Worm (Caenorhabditis elegans) whole organism, late embryonic: ENCODE results near the gene F10C2.5.

Experiments
- C08G9.2 ChIP-seq: sonication (generic microtip); optimal IDR thresholded peaks from 2 replicates; lab custom pipeline; 2016; ENCODE audit warnings: mild to moderate bottlenecking, missing genetic modification characterization, moderate library complexity, missing compliant biosample characterization
- C38D4.7 ChIP-seq: fragments of 200-800 bp; sonication (Bioruptor generic); optimal IDR thresholded peaks from 2 replicates; lab custom pipeline; 2018; ENCODE audit warnings: mild to moderate bottlenecking, missing genetic modification characterization, moderate library complexity, missing compliant biosample characterization
- F13H6.1 ChIP-seq: sonication (generic microtip); optimal IDR thresholded peaks from 2 replicates; lab custom pipeline; 2016; ENCODE audit warnings: missing genetic modification characterization, missing compliant biosample characterization
- K02D7.2 ChIP-seq: sonication (generic microtip); optimal IDR thresholded peaks from 2 replicates; lab custom pipeline; 2017; ENCODE audit warnings: mild to moderate bottlenecking, missing genetic modification characterization, missing compliant biosample characterization
- ahr-1 ChIP-seq: sonication (generic microtip); optimal IDR thresholded peaks from 2 replicates; lab custom pipeline; 2016; ENCODE audit warnings: missing genetic modification characterization, missing compliant biosample characterization
- ama-1 ChIP-seq: fragments of 150-350 bp; optimal IDR thresholded peaks from 2 replicates; lab custom pipeline; 2014
- ceh-14 ChIP-seq: sonication (generic microtip); optimal IDR thresholded peaks from 2 replicates; lab custom pipeline; 2016; ENCODE audit warnings: missing genotype, missing genetic modification characterization, missing compliant biosample characterization
- ceh-18 ChIP-seq: sonication (generic microtip); optimal IDR thresholded peaks from 2 replicates; lab custom pipeline; 2016; ENCODE audit warnings: missing genetic modification characterization, missing compliant biosample characterization
- ceh-30 ChIP-seq: fragments of 150-350 bp; optimal IDR thresholded peaks from 2 replicates; lab custom pipeline; 2014; ENCODE audit warnings: missing biosample characterization, missing genetic modification characterization
- ceh-48 ChIP-seq: sonication (generic microtip); optimal IDR thresholded peaks from 2 replicates; lab custom pipeline; 2016; ENCODE audit warnings: missing genetic modification characterization, inconsistent platforms, missing compliant biosample characterization
- elt-2 ChIP-seq: sonication (generic microtip); optimal IDR thresholded peaks from 2 replicates; lab custom pipeline; 2016; ENCODE audit warnings: missing genetic modification reagents, missing genetic modification characterization, missing compliant biosample characterization
- ets-4 ChIP-seq: sonication (generic microtip); optimal IDR thresholded peaks from 2 replicates; lab custom pipeline; 2016; ENCODE audit warnings: missing genetic modification characterization, missing compliant biosample characterization
- fax-1 ChIP-seq: sonication (generic microtip); optimal IDR thresholded peaks from 2 replicates; lab custom pipeline; 2016; ENCODE audit warnings: missing genotype, missing genetic modification characterization, missing compliant biosample characterization
- fkh-10 ChIP-seq: fragments of 150-350 bp; optimal IDR thresholded peaks from 2 replicates; lab custom pipeline; 2014; ENCODE audit warnings: missing biosample characterization, missing genetic modification reagents, missing genetic modification characterization
- fkh-6 ChIP-seq: sonication (generic microtip); optimal IDR thresholded peaks from 2 replicates; lab custom pipeline; 2016; ENCODE audit warnings: missing genetic modification characterization, missing compliant biosample characterization
- gmeb-2 ChIP-seq: sonication (generic microtip); optimal IDR thresholded peaks from 2 replicates; lab custom pipeline; 2016; ENCODE audit warnings: missing genetic modification characterization, inconsistent platforms, missing compliant biosample characterization
- hlh-13 ChIP-seq: fragments of 200-800 bp; sonication (Bioruptor generic); optimal IDR thresholded peaks from 2 replicates; lab custom pipeline; 2018; ENCODE audit warnings: mild to moderate bottlenecking, missing genetic modification characterization, missing compliant biosample characterization
- hlh-15 ChIP-seq: sonication (generic microtip); optimal IDR thresholded peaks from 2 replicates; lab custom pipeline; 2016; ENCODE audit warnings: missing genetic modification characterization, missing compliant biosample characterization
- hlh-6 ChIP-seq: sonication (generic microtip); optimal IDR thresholded peaks from 2 replicates; lab custom pipeline; 2016; ENCODE audit warnings: missing genotype, missing genetic modification characterization, missing compliant biosample characterization
- lim-6 ChIP-seq: sonication (generic microtip); optimal IDR thresholded peaks from 2 replicates; lab custom pipeline; 2016; ENCODE audit warnings: missing genetic modification characterization, missing compliant biosample characterization
- madf-2 ChIP-seq: sonication (generic microtip); optimal IDR thresholded peaks from 2 replicates; lab custom pipeline; 2017; ENCODE audit warnings: missing genetic modification characterization, missing compliant biosample characterization
- nhr-11 ChIP-seq: fragments of 150-350 bp; optimal IDR thresholded peaks from 2 replicates; lab custom pipeline; 2014; ENCODE audit warnings: missing biosample characterization, missing genetic modification characterization
- npax-4 ChIP-seq: sonication (generic microtip); optimal IDR thresholded peaks from 2 replicates; lab custom pipeline; 2016; ENCODE audit warnings: missing genetic modification characterization, missing compliant biosample characterization
- pat-9 ChIP-seq: fragments of 200-800 bp; sonication (Bioruptor generic); optimal IDR thresholded peaks from 2 replicates; lab custom pipeline; 2018; ENCODE audit warnings: mild to moderate bottlenecking, missing genetic modification characterization, moderate library complexity, missing compliant biosample characterization
- pha-2 ChIP-seq: sonication (generic microtip); optimal IDR thresholded peaks from 2 replicates; lab custom pipeline; 2017; ENCODE audit warnings: mild to moderate bottlenecking, missing genetic modification characterization, missing compliant biosample characterization
- pqm-1 ChIP-seq: sonication (generic microtip); optimal IDR thresholded peaks from 2 replicates; lab custom pipeline; 2016; ENCODE audit warnings: missing genetic modification characterization, missing compliant biosample characterization
- pros-1 ChIP-seq: fragments of 150-350 bp; optimal IDR thresholded peaks from 2 replicates; lab custom pipeline; 2014; ENCODE audit warnings: missing biosample characterization, missing genetic modification reagents, missing genetic modification characterization
- tbx-2 ChIP-seq: sonication (generic microtip); optimal IDR thresholded peaks from 2 replicates; lab custom pipeline; 2016; ENCODE audit warnings: missing genetic modification characterization, missing compliant biosample characterization
- tbx-7 ChIP-seq: sonication (generic microtip); optimal IDR thresholded peaks from 2 replicates; lab custom pipeline; 2016; ENCODE audit warnings: missing genotype, missing genetic modification characterization, missing compliant biosample characterization
- unc-3 ChIP-seq, 2 experiments: fragments of 200-800 bp in 1 of 2; sonication (Bioruptor generic) in 1 of 2; sonication (generic microtip) in 1 of 2; conservative IDR thresholded peaks in 1 of 2; optimal IDR thresholded peaks in 1 of 2; 2 replicates each; pipeline versions ENCODE4 v1.3.6 to Lab custom; 2016 to 2022; ENCODE audit warnings: missing compliant biosample characterization in 2 of 2, missing genetic modification characterization in 2 of 2, missing genetic modification reagents in 1 of 2
- unc-42 ChIP-seq: sonication (generic microtip); optimal IDR thresholded peaks from 2 replicates; lab custom pipeline; 2016; ENCODE audit warnings: missing genotype, missing genetic modification characterization, missing compliant biosample characterization
- unc-55 ChIP-seq: sonication (generic microtip); optimal IDR thresholded peaks from 2 replicates; lab custom pipeline; 2017; ENCODE audit warnings: missing biosample characterization, missing genetic modification reagents, missing genetic modification characterization
- zip-5 ChIP-seq: sonication (generic microtip); optimal IDR thresholded peaks from 2 replicates; lab custom pipeline; 2016; ENCODE audit warnings: missing genetic modification characterization, missing compliant biosample characterization
- ztf-16 ChIP-seq: sonication (generic microtip); optimal IDR thresholded peaks from 2 replicates; lab custom pipeline; 2017; ENCODE audit warnings: missing genetic modification characterization, missing compliant biosample characterization

F10C2.5 gene

ce11 chrV:12080274-12080673 lies 35.0 kb downstream of the F10C2.5 start, which contains the start of gene R07B7.9:
Gene R07B7.9, minus strand, starts transcription at chrV:12080374.
- TF ChIP-seq npax-4 (tag; lab: Kevin White, UChicago), result no peak
- TF ChIP-seq pha-2 (tag; lab: Kevin White, UChicago), result no peak
- TF ChIP-seq ama-1 (lab: Kevin White, UChicago), result no peak
- no peak for TF ChIP-seq lim-6 (tag; lab: Kevin White, UChicago)
- no peak for TF ChIP-seq pqm-1
- TF ChIP-seq pros-1 (tag; lab: Kevin White, UChicago), result no peak
- no peak for TF ChIP-seq F13H6.1 (tag; lab: Kevin White, UChicago)
- no peak for TF ChIP-seq ceh-30 (tag; lab: Kevin White, UChicago)
- no peak for TF ChIP-seq ahr-1 (tag; lab: Kevin White, UChicago)
- TF ChIP-seq ceh-14 (tag; lab: Kevin White, UChicago), result no peak
- no peak for TF ChIP-seq hlh-13 (GFP tag; lab: Kevin White, UChicago)
- no peak for TF ChIP-seq ceh-18
- no peak for TF ChIP-seq gmeb-2 (tag; lab: Kevin White, UChicago)
- no peak for TF ChIP-seq unc-3 (GFP tag; conservative IDR thresholded peaks at IDR 0.05; lab: Robert Waterston, UW)
- no peak for TF ChIP-seq unc-3 (tag; optimal IDR thresholded peaks at IDR 0.05; lab: Kevin White, UChicago)
- TF ChIP-seq tbx-7 (tag; lab: Kevin White, UChicago), result no peak

- TF ChIP-seq unc-42 (tag; lab: Kevin White, UChicago) (no peak), pha-2 (tag; lab: Kevin White, UChicago) (no peak), lim-6 (tag; lab: Kevin White, UChicago) (no peak), tbx-7 (tag; lab: Kevin White, UChicago) (no peak), fkh-10 (GFP tag; lab: Kevin White, UChicago) (no peak), ztf-16 (tag; lab: Kevin White, UChicago) (no peak), zip-5 (tag; lab: Kevin White, UChicago) (no peak), K02D7.2 (tag; lab: Kevin White, UChicago) (no peak), C38D4.7 (no peak), hlh-15 (tag; lab: Kevin White, UChicago) (no peak), madf-2 (tag; lab: Kevin White, UChicago) (no peak)
Measured at ce11 chrV:12082932-12083331, 37.7 kb downstream of the F10C2.5 start, which contains the start of gene R07B7.10. Gene R07B7.10, plus strand, starts transcription at chrV:12083216.

DNA sequence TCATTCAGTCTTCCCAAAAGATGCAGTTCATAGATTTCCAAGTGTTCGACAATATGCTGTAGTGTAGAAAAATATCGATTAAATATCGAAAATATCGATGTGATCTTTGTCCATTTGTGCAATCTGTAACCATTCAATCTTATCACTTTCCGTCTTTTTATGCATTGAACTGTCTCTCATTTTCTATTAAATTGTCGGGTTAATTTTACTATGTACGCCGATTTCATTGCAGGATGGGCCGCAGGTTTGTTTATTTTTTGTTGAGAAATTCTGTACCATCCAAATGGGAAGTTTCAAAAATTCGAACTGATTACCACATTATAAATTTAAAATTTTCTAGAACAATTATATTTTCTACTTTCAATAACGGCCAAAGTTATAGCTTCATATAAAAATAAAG lies 39.0 kb downstream of the F10C2.5 start, which contains the start of gene R07B7.8:
Gene R07B7.8, minus strand, starts transcription at position 101 of the 400 bp plus-strand sequence.
- no peak for TF ChIP-seq fkh-6 (tag; lab: Kevin White, UChicago)
- no peak for TF ChIP-seq tbx-2 (tag; lab: Kevin White, UChicago)
- no peak for TF ChIP-seq madf-2 (tag; lab: Kevin White, UChicago)
- no peak for TF ChIP-seq ets-4 (tag; lab: Kevin White, UChicago)
- no peak for TF ChIP-seq fax-1 (tag; lab: Kevin White, UChicago)
- TF ChIP-seq C08G9.2 (tag; lab: Kevin White, UChicago), result no peak
- TF ChIP-seq pha-2 (tag; lab: Kevin White, UChicago), result no peak
- no peak for TF ChIP-seq ceh-48 (tag; lab: Kevin White, UChicago)
- TF ChIP-seq nhr-11 (tag; lab: Kevin White, UChicago), result no peak
- TF ChIP-seq elt-2 (tag; lab: Kevin White, UChicago), result no peak
- TF ChIP-seq pat-9 (tag; lab: Kevin White, UChicago), result no peak
- no peak for TF ChIP-seq lim-6 (tag; lab: Kevin White, UChicago)
- TF ChIP-seq hlh-6, result no peak
- TF ChIP-seq unc-42 (tag; lab: Kevin White, UChicago), result no peak
- TF ChIP-seq C38D4.7, result no peak
- no peak for TF ChIP-seq unc-3 (GFP tag; conservative IDR thresholded peaks at IDR 0.05; lab: Robert Waterston, UW)
- no peak for TF ChIP-seq unc-3 (tag; optimal IDR thresholded peaks at IDR 0.05; lab: Kevin White, UChicago)
- TF ChIP-seq, all 69 proteins: peak for 0

- TF ChIP-seq pha-2 (tag; lab: Kevin White, UChicago), result no peak
- peak; percentile 90 for TF ChIP-seq elt-2 (tag; lab: Kevin White, UChicago)
- TF ChIP-seq ceh-30 (tag; lab: Kevin White, UChicago), result no peak
- no peak for TF ChIP-seq unc-55
Measured at ce11 chrV:12085867-12086634, 40.8 kb downstream of the F10C2.5 start.
